Worm (Caenorhabditis elegans): ENCODE measurements around the gene aka-1.

The aka-1 gene

DNA sequence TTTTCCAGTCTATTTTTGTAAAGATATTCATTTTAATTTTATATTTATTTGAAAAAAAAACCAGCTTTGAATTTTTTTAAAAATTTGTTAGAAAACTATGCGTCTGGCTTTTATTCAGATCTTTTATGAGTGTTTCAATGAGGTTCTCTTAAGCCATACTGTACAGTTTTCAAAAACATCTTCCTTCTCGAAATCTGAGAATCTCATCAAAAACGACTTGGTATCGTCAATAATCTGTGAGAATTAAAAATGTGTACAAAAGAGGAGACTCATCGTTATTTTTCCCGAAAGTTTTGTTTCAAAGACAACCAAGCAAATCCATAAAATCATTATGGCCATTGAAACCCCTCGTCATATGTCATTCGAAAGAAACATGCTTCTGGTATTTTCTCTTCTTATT lies 19.1 kb downstream of the aka-1 start, which contains the start of gene D1022.2:
TSS of gene D1022.2 (plus strand) at position 301 of the 400 bp plus-strand sequence.
- TF ChIP-seq fkh-6 (tag; optimal IDR thresholded peaks at IDR 0.05) = no peak
- no peak for TF ChIP-seq T23F11.4 (GFP tag; optimal IDR thresholded peaks at IDR 0.05)
- no peak for TF ChIP-seq unc-3 (GFP tag; conservative IDR thresholded peaks at IDR 0.05)
- TF ChIP-seq unc-3 (tag; optimal IDR thresholded peaks at IDR 0.05) = no peak
- TF ChIP-seq lin-11 (tag; optimal IDR thresholded peaks at IDR 0.05) = no peak
- no peak for TF ChIP-seq odd-2 (tag; optimal IDR thresholded peaks at IDR 0.05)
- no peak for TF ChIP-seq K09A11.1 (tag; optimal IDR thresholded peaks at IDR 0.05; ENCODE audit: insufficient read depth)
- TF ChIP-seq hlh-30 (tag; optimal IDR thresholded peaks at IDR 0.05; ENCODE audit: insufficient read depth) = no peak
- TF ChIP-seq dmd-4 (tag; optimal IDR thresholded peaks at IDR 0.05; ENCODE audit: borderline replicate concordance) = no peak
- no peak for TF ChIP-seq C38D4.7 (GFP tag; optimal IDR thresholded peaks at IDR 0.05)
- TF ChIP-seq sox-2 (GFP tag; IDR thresholded peaks at IDR 0.05) = no peak
- TF ChIP-seq ceh-30 (tag; optimal IDR thresholded peaks at IDR 0.05) = no peak

DNA sequence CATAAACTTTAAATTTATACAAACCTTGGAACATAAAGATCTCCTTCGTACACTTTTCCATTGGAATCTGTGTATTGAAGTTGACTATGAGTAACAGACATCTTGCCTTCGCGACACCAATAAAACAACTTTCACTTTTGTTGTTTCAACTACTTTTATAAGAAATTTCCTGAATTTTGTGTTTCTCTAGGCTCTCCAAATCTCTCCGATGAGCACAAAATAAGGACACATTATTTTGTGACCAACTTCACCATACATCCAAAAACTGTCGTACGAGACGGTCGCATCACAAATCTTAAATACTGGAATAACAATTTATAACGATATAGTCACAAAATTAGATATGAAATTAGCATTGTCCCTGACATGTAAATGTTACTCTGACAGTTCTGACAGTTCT lies 19.6 kb downstream of the aka-1 start, which contains the start of gene D1022.5:
TSS of gene D1022.5 (minus strand) at position 101 of the 400 bp plus-strand sequence.
- TF ChIP-seq ceh-14 (tag; optimal IDR thresholded peaks at IDR 0.05) (no peak), nfya-1 (tag; optimal IDR thresholded peaks at IDR 0.05) (no peak), npax-4 (tag; optimal IDR thresholded peaks at IDR 0.05) (no peak), dmd-4 (tag; optimal IDR thresholded peaks at IDR 0.05; ENCODE audit: borderline replicate concordance) (no peak), ttx-3 (tag; optimal IDR thresholded peaks at IDR 0.05) (no peak), F13H6.1 (tag; optimal IDR thresholded peaks at IDR 0.05) (no peak), unc-86 (tag; optimal IDR thresholded peaks at IDR 0.05) (no peak), ceh-19 (GFP tag; optimal IDR thresholded peaks at IDR 0.05) (no peak), sox-2 (GFP tag; IDR thresholded peaks at IDR 0.05) (no peak), ama-1 (optimal IDR thresholded peaks at IDR 0.05) (no peak), ceh-18 (tag; optimal IDR thresholded peaks at IDR 0.05) (no peak)

DNA sequence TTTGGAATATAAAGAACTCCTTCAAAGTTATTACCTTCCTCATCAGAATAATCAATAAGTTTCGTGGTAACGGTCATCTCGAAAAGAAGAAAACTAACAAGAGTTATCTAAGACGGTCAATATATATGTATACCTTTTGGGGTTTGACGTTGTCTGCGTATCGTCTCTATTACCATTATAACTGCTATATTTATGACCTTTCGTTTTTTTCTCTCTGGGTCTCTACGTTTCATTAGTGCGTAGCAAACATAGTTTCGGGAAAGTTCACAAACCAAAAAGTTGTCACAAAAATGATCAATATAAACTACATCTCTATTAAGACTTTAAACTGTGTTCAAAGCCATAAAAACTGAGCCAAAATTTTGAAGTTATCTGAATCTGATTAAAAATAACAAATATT lies 21.1 kb downstream of the aka-1 start, which contains the start of gene D1022.4:
TSS of gene D1022.4 (minus strand) at position 83 of the 400 bp plus-strand sequence.
- TF ChIP-seq C38D4.7 (GFP tag; optimal IDR thresholded peaks at IDR 0.05) (no peak), pqm-1 (tag; optimal IDR thresholded peaks at IDR 0.05) (no peak), sox-4 (tag; optimal IDR thresholded peaks at IDR 0.05) (no peak), lim-6 (tag; optimal IDR thresholded peaks at IDR 0.05) (no peak), npax-4 (tag; optimal IDR thresholded peaks at IDR 0.05) (no peak), pros-1 (tag; optimal IDR thresholded peaks at IDR 0.05) (no peak), ttx-3 (tag; optimal IDR thresholded peaks at IDR 0.05) (no peak), dmd-4 (tag; optimal IDR thresholded peaks at IDR 0.05; ENCODE audit: borderline replicate concordance) (no peak), ceh-24 (tag; optimal IDR thresholded peaks at IDR 0.05) (no peak), gmeb-2 (tag; optimal IDR thresholded peaks at IDR 0.05) (no peak)

DNA sequence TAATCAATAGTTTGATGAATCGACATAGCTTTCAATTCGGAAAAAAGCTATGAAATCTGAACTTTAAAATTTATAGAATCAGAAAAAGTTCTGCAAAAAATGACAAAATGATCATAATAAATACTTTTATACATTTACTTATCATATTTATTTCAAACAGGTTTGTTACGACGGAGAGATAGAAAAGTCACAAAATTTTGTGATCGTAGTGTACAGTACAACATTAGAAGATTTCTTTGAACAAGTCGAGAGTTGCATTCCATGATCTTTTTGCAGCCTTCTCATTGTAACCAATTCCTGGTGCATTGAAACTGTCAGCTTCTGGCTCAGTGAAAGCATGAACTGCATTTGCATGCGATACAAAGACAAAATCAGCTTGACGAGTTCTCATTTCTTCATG lies 22.2 kb downstream of the aka-1 start, which contains the start of gene D1022.3:
TSS of gene D1022.3 (minus strand) at position 101 of the 400 bp plus-strand sequence.
- TF ChIP-seq nhr-11 (tag; optimal IDR thresholded peaks at IDR 0.05) (no peak), fax-1 (tag; optimal IDR thresholded peaks at IDR 0.05) (no peak), ahr-1 (tag; optimal IDR thresholded peaks at IDR 0.05) (no peak), ztf-16 (tag; optimal IDR thresholded peaks at IDR 0.05) (no peak), sdc-2 (tag; optimal IDR thresholded peaks at IDR 0.05) (no peak), ceh-6 (GFP tag; optimal IDR thresholded peaks at IDR 0.05) (no peak), tbx-2 (tag; optimal IDR thresholded peaks at IDR 0.05) (no peak), hlh-13 (GFP tag; optimal IDR thresholded peaks at IDR 0.05) (no peak), ceh-48 (tag; optimal IDR thresholded peaks at IDR 0.05) (no peak), C08G9.2 (tag; optimal IDR thresholded peaks at IDR 0.05) (no peak), pha-2 (tag; optimal IDR thresholded peaks at IDR 0.05) (no peak), ceh-22 (tag; optimal IDR thresholded peaks at IDR 0.05) (no peak), ceh-14 (tag; optimal IDR thresholded peaks at IDR 0.05) (no peak), sox-4 (tag; optimal IDR thresholded peaks at IDR 0.05) (no peak)
